Worm (Caenorhabditis elegans) whole organism, young adult: Measurements from ENCODE around the gene pals-30.
A peak's percentile ranks its signal among the peaks of the same experiment; 100 is the strongest.

ENCODE experiments used
- D2030.7 ChIP-seq: fragments of 200-800 bp; sonication (Bioruptor generic); IDR thresholded peaks from 2 replicates; pipeline ENCODE4 v1.3.6; 2022; ENCODE audit warnings: missing genetic modification reagents, missing genetic modification characterization, missing compliant biosample characterization
- T26A5.8 ChIP-seq: sonication (generic microtip); optimal IDR thresholded peaks from 2 replicates; lab custom pipeline; 2016; ENCODE audit warnings: missing genetic modification characterization, missing compliant biosample characterization
- Y53G8AR.9 ChIP-seq: fragments of 200-800 bp; sonication (Bioruptor generic); conservative IDR thresholded peaks from 2 replicates; pipeline ENCODE4 v1.3.6; 2022; ENCODE audit warnings: missing genetic modification reagents, missing genetic modification characterization, missing compliant biosample characterization
- ama-1 ChIP-seq, 3 experiments: fragments of 150-350 bp in 1 of 3; sonication (generic microtip) in 2 of 3; optimal IDR thresholded peaks; 2 replicates each; lab custom pipeline; 2014 to 2018; ENCODE audit warnings: missing biosample characterization in 2 of 3, missing genetic modification characterization in 2 of 3, missing genetic modification reagents in 2 of 3
- attf-3 ChIP-seq: fragments of 200-800 bp; sonication (Bioruptor generic); conservative IDR thresholded peaks from 2 replicates; pipeline ENCODE4 v1.3.6; 2022; ENCODE audit warnings: missing genetic modification reagents, missing genetic modification characterization, missing compliant biosample characterization
- attf-6 ChIP-seq: fragments of 200-800 bp; sonication (Bioruptor generic); IDR thresholded peaks from 2 replicates; pipeline ENCODE4 v1.3.6; 2022; ENCODE audit warnings: missing genetic modification reagents, missing genetic modification characterization, missing compliant biosample characterization
- bed-2 ChIP-seq: fragments of 200-800 bp; sonication (Bioruptor generic); IDR thresholded peaks from 2 replicates; pipeline ENCODE4 v1.3.6; 2022; ENCODE audit warnings: missing genetic modification reagents, missing genetic modification characterization, missing compliant biosample characterization
- dox-1 ChIP-seq: fragments of 200-800 bp; sonication (Bioruptor generic); IDR thresholded peaks from 2 replicates; pipeline ENCODE4 v1.3.6; 2022; ENCODE audit warnings: missing genetic modification reagents, missing genetic modification characterization, missing compliant biosample characterization
- ekl-4 ChIP-seq: fragments of 200-800 bp; sonication (Bioruptor generic); IDR thresholded peaks from 2 replicates; pipeline ENCODE4 v1.3.6; 2022; ENCODE audit warnings: missing genetic modification reagents, missing genetic modification characterization, missing compliant biosample characterization
- ets-4 ChIP-seq: fragments of 200-800 bp; sonication (Bioruptor generic); optimal IDR thresholded peaks from 2 replicates; lab custom pipeline; 2018; ENCODE audit warnings: mild to moderate bottlenecking, missing genetic modification characterization, missing compliant biosample characterization
- hmg-20 ChIP-seq: fragments of 200-800 bp; sonication (Bioruptor generic); IDR thresholded peaks from 2 replicates; pipeline ENCODE4 v1.3.6; 2022; ENCODE audit warnings: missing genetic modification reagents, missing genetic modification characterization, missing compliant biosample characterization
- hsf-1 ChIP-seq: fragments of 200-800 bp; sonication (Bioruptor generic); IDR thresholded peaks from 2 replicates; pipeline ENCODE4 v1.3.6; 2022; ENCODE audit warnings: missing genetic modification reagents, missing genetic modification characterization, missing compliant biosample characterization
- lin-35 ChIP-seq, 3 experiments: fragments of 150-350 bp in 2 of 3; sonication (generic microtip) in 1 of 3; optimal IDR thresholded peaks; 2 replicates each; lab custom pipeline; 2014 to 2018; ENCODE audit warnings: missing biosample characterization in 3 of 3, missing genetic modification characterization in 3 of 3, missing genetic modification reagents in 3 of 3
- nfya-2 ChIP-seq: fragments of 200-800 bp; sonication (Bioruptor generic); IDR thresholded peaks from 2 replicates; pipeline ENCODE4 v1.3.6; 2022; ENCODE audit warnings: missing genetic modification reagents, missing genetic modification characterization, missing compliant biosample characterization
- rcor-1 ChIP-seq: fragments of 200-800 bp; sonication (Bioruptor generic); IDR thresholded peaks from 2 replicates; pipeline ENCODE4 v1.3.6; 2022; ENCODE audit warnings: missing genetic modification reagents, missing genetic modification characterization, missing compliant biosample characterization
- snpc-1.1 ChIP-seq: sonication (generic microtip); optimal IDR thresholded peaks from 2 replicates; lab custom pipeline; 2017; ENCODE audit warnings: missing genetic modification characterization, mild to moderate bottlenecking, missing compliant biosample characterization, antibody characterized with exemption, moderate library complexity, missing genotype, missing genetic modification reagents; ENCODE audit not compliant: insufficient read depth
- snpc-4 ChIP-seq, 5 experiments: fragments of 150-350 bp in 1 of 5; sonication (generic microtip) in 4 of 5; optimal IDR thresholded peaks; 2 replicates each; lab custom pipeline; 2014 to 2018; ENCODE audit warnings: missing genetic modification characterization in 5 of 5, missing biosample characterization in 3 of 5, antibody characterized with exemption in 2 of 5, mild to moderate bottlenecking in 2 of 5, missing compliant biosample characterization in 2 of 5, missing genotype in 2 of 5, moderate library complexity in 2 of 5, missing genetic modification reagents in 1 of 5
- zfh-2 ChIP-seq: fragments of 200-800 bp; sonication (Bioruptor generic); conservative IDR thresholded peaks from 2 replicates; pipeline ENCODE4 v1.3.6; 2022; ENCODE audit warnings: missing genetic modification reagents, missing genetic modification characterization, missing compliant biosample characterization
- zim-3 ChIP-seq: sonication (generic microtip); optimal IDR thresholded peaks from 2 replicates; lab custom pipeline; 2017; ENCODE audit warnings: mild to moderate bottlenecking, missing genetic modification characterization, moderate library complexity, missing compliant biosample characterization
- ztf-22 ChIP-seq: fragments of 200-800 bp; sonication (Bioruptor generic); optimal IDR thresholded peaks from 2 replicates; lab custom pipeline; 2018; ENCODE audit warnings: mild to moderate bottlenecking, missing genetic modification characterization, moderate library complexity, missing compliant biosample characterization
- ztf-26 ChIP-seq: sonication (generic microtip); optimal IDR thresholded peaks from 2 replicates; lab custom pipeline; 2017; ENCODE audit warnings: missing genetic modification characterization, missing compliant biosample characterization

pals-30 gene

DNA sequence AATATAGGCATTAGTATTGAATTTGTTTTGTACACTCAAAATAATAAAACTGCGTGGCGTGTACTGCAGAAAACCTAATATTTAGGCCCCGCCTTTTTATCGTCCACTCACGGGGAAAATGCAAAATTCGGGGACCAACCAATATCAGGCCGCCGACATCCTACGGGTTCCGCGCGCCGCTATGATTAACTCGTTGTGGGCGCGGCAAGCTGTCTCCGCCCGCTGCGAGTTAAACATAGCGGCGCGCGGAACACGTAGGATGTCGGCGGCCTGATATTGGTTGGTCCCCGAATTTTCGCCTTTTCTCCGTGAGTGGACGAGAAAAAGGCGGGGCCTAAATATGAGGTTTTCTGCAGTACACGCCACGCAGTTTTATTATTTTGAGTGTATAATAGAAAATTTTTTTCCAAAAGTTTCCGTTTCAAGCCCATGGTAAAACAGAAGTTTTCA, 41.4 kb downstream of the pals-30 start:
- TF ChIP-seq snpc-4 (GFP tag; optimal IDR thresholded peaks at IDR 0.05; lab: Kevin White, UChicago) (peak; percentile 25), snpc-4 (tag; optimal IDR thresholded peaks at IDR 0.05; lab: Kevin White, UChicago) (peak in 3 of 4 experiments; percentile 59 to 96 (median 65)), attf-6 (GFP tag; lab: Robert Waterston, UW) (peak; percentile 84), snpc-1.1 (tag; lab: Kevin White, UChicago) (peak; percentile 13)
- TF ChIP-seq, all 124 proteins: peak for 3; not testable (repeated sequence) for 121

DNA sequence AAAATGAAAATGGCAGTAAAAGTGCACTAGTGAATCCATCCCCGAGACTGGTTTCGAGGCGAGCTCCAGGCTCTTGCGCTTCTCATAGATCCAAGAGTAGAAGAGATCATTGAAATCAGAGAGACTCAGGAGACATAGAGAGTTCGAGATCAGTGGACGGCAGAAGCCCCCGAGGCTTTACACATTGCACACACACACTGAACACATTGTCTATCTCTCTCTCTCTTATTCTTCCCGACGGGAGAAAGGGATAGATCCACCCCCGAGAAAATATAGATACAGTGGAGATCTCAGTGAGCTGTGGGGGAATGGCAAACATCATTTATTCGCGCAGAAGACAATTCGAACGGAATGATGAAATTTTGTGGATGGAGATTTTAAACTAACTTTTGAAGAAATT, 44.8 kb downstream of the pals-30 start:
- TF ChIP-seq ztf-22 (GFP tag; lab: Kevin White, UChicago) = no peak
- TF ChIP-seq T26A5.8 (tag; lab: Kevin White, UChicago) = no peak
- no peak for TF ChIP-seq ets-4 (GFP tag; lab: Kevin White, UChicago)
- TF ChIP-seq ztf-26 = no peak
- no peak for TF ChIP-seq ama-1 (optimal IDR thresholded peaks at IDR 0.05; lab: Kevin White, UChicago)
- TF ChIP-seq ama-1 (GFP tag; optimal IDR thresholded peaks at IDR 0.05; lab: Kevin White, UChicago) = no peak
- TF ChIP-seq attf-3 (GFP tag; lab: Robert Waterston, UW) = no peak
- no peak for TF ChIP-seq zim-3 (tag; lab: Kevin White, UChicago)
- no peak for TF ChIP-seq dox-1 (GFP tag; lab: Robert Waterston, UW)
- no peak for TF ChIP-seq ekl-4
- no peak for TF ChIP-seq rcor-1 (GFP tag; lab: Robert Waterston, UW)
- TF ChIP-seq zfh-2 (GFP tag; lab: Robert Waterston, UW) = no peak

DNA sequence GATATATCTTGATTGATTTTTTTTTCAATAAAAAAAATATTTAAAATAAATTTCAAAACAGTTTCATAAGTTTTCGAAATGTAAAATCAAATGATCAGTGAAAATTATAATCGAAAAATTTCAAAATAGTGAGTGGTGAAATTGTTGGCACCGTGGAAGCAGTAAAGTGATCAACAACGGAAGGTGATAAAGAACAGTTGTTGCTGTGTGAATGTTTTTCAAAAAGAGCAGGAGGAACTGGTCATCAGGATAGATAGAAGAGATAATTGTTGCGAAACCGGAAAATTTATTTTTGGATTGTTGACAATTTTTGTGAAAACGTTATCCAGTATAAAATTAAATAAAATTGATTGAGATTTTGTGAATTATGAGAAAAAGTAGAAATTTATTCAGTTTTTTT, 45.7 kb downstream of the pals-30 start:
- TF ChIP-seq lin-35 (GFP tag; optimal IDR thresholded peaks at IDR 0.05; lab: Kevin White, UChicago) (no peak), attf-6 (GFP tag; lab: Robert Waterston, UW) (peak; percentile 41; the same call in 1 of the 2 replicates), hmg-20 (GFP tag; lab: Robert Waterston, UW) (no peak)

DNA sequence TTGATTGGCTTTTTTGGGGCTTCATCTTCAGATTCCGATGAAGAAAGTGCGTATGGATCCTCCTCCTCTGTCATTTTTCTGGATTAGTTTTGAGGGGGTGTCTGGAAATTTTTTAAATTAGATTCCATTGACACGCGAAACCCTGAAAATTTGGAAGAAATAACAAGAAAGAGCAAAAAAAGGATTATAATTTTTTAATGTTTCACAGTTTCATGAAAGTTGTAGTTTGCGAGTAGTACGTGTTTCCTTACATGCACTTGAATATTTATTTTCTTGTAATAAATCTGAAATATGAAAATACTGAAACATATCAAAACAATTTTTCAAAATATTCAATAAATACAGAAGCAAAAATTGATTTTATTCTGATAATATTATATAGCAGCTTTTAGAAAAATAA, 46.7 kb downstream of the pals-30 start, which contains the start of gene tag-273:
Gene tag-273 (minus strand): TSS at position 101 of the 400 bp plus-strand sequence.
- TF ChIP-seq D2030.7 (GFP tag; lab: Robert Waterston, UW) (no peak), hmg-20 (GFP tag; lab: Robert Waterston, UW) (no peak), hsf-1 (GFP tag; lab: Robert Waterston, UW) (no peak), ztf-26 (no peak), ekl-4 (no peak), Y53G8AR.9 (GFP tag; lab: Robert Waterston, UW) (no peak), bed-2 (no peak), nfya-2 (GFP tag; lab: Robert Waterston, UW) (no peak)
